Worm (Caenorhabditis elegans) whole organism, late embryonic: ENCODE results near the gene ZC155.2.

Experiments used
- C08G9.2 ChIP-seq: sonication (generic microtip); optimal IDR thresholded peaks from 2 replicates; lab custom pipeline; 2016; ENCODE audit warnings: mild to moderate bottlenecking, missing genetic modification characterization, moderate library complexity, missing compliant biosample characterization
- C38D4.7 ChIP-seq: fragments of 200-800 bp; sonication (Bioruptor generic); optimal IDR thresholded peaks from 2 replicates; lab custom pipeline; 2018; ENCODE audit warnings: mild to moderate bottlenecking, missing genetic modification characterization, moderate library complexity, missing compliant biosample characterization
- F13H6.1 ChIP-seq: sonication (generic microtip); optimal IDR thresholded peaks from 2 replicates; lab custom pipeline; 2016; ENCODE audit warnings: missing genetic modification characterization, missing compliant biosample characterization
- Y22D7AL.16 ChIP-seq: sonication (generic microtip); optimal IDR thresholded peaks from 2 replicates; lab custom pipeline; 2016; ENCODE audit warnings: missing genetic modification characterization, missing compliant biosample characterization
- ahr-1 ChIP-seq: sonication (generic microtip); optimal IDR thresholded peaks from 2 replicates; lab custom pipeline; 2016; ENCODE audit warnings: missing genetic modification characterization, missing compliant biosample characterization
- ceh-14 ChIP-seq: sonication (generic microtip); optimal IDR thresholded peaks from 2 replicates; lab custom pipeline; 2016; ENCODE audit warnings: missing genotype, missing genetic modification characterization, missing compliant biosample characterization
- ceh-18 ChIP-seq: sonication (generic microtip); optimal IDR thresholded peaks from 2 replicates; lab custom pipeline; 2016; ENCODE audit warnings: missing genetic modification characterization, missing compliant biosample characterization
- ceh-2 ChIP-seq: sonication (generic microtip); optimal IDR thresholded peaks from 2 replicates; lab custom pipeline; 2016; ENCODE audit warnings: missing genotype, missing genetic modification characterization, missing compliant biosample characterization
- ceh-22 ChIP-seq: sonication (generic microtip); optimal IDR thresholded peaks from 2 replicates; lab custom pipeline; 2017; ENCODE audit warnings: missing biosample characterization, missing genetic modification characterization
- ceh-30 ChIP-seq: fragments of 150-350 bp; optimal IDR thresholded peaks from 2 replicates; lab custom pipeline; 2014; ENCODE audit warnings: missing biosample characterization, missing genetic modification characterization
- ceh-31 ChIP-seq: sonication (generic microtip); optimal IDR thresholded peaks from 2 replicates; lab custom pipeline; 2016; ENCODE audit warnings: missing genetic modification characterization, missing compliant biosample characterization
- ceh-6 ChIP-seq: fragments of 200-800 bp; sonication (Bioruptor generic); optimal IDR thresholded peaks from 2 replicates; lab custom pipeline; 2018; ENCODE audit warnings: mild to moderate bottlenecking, missing genetic modification characterization, missing compliant biosample characterization
- ceh-9 ChIP-seq: sonication (generic microtip); optimal IDR thresholded peaks from 2 replicates; lab custom pipeline; 2016; ENCODE audit warnings: mild to moderate bottlenecking, missing genetic modification characterization, inconsistent platforms, missing compliant biosample characterization
- che-1 ChIP-seq: sonication (generic microtip); optimal IDR thresholded peaks from 2 replicates; lab custom pipeline; 2016; ENCODE audit warnings: mild to moderate bottlenecking, missing genetic modification characterization, missing compliant biosample characterization
- dve-1 ChIP-seq: sonication (generic microtip); optimal IDR thresholded peaks from 2 replicates; lab custom pipeline; 2017; ENCODE audit warnings: antibody characterized with exemption, mild to moderate bottlenecking, missing genetic modification characterization, missing compliant biosample characterization
- eyg-1 ChIP-seq: sonication (generic microtip); optimal IDR thresholded peaks from 2 replicates; lab custom pipeline; 2016; ENCODE audit warnings: missing genotype, missing genetic modification characterization, missing compliant biosample characterization
- fkh-10 ChIP-seq: fragments of 150-350 bp; optimal IDR thresholded peaks from 2 replicates; lab custom pipeline; 2014; ENCODE audit warnings: missing biosample characterization, missing genetic modification reagents, missing genetic modification characterization
- fkh-6 ChIP-seq: sonication (generic microtip); optimal IDR thresholded peaks from 2 replicates; lab custom pipeline; 2016; ENCODE audit warnings: missing genetic modification characterization, missing compliant biosample characterization
- gmeb-2 ChIP-seq: sonication (generic microtip); optimal IDR thresholded peaks from 2 replicates; lab custom pipeline; 2016; ENCODE audit warnings: missing genetic modification characterization, inconsistent platforms, missing compliant biosample characterization
- hlh-15 ChIP-seq: sonication (generic microtip); optimal IDR thresholded peaks from 2 replicates; lab custom pipeline; 2016; ENCODE audit warnings: missing genetic modification characterization, missing compliant biosample characterization
- hlh-30 ChIP-seq: sonication (generic microtip); optimal IDR thresholded peaks from 2 replicates; lab custom pipeline; 2017; ENCODE audit warnings: antibody characterized with exemption, missing genetic modification characterization, missing compliant biosample characterization; ENCODE audit not compliant: insufficient read depth
- hlh-8 ChIP-seq: sonication (generic microtip); optimal IDR thresholded peaks from 2 replicates; lab custom pipeline; 2016; ENCODE audit warnings: missing genotype, missing genetic modification characterization, missing compliant biosample characterization
- lin-11 ChIP-seq: fragments of 200-800 bp; sonication (Bioruptor generic); optimal IDR thresholded peaks from 2 replicates; lab custom pipeline; 2018; ENCODE audit warnings: mild to moderate bottlenecking, missing genetic modification characterization, missing compliant biosample characterization
- madf-2 ChIP-seq: sonication (generic microtip); optimal IDR thresholded peaks from 2 replicates; lab custom pipeline; 2017; ENCODE audit warnings: missing genetic modification characterization, missing compliant biosample characterization
- mec-3 ChIP-seq: sonication (generic microtip); optimal IDR thresholded peaks from 2 replicates; lab custom pipeline; 2016; ENCODE audit warnings: borderline replicate concordance, missing genetic modification characterization, missing compliant biosample characterization
- nfya-1 ChIP-seq: sonication (generic microtip); optimal IDR thresholded peaks from 2 replicates; lab custom pipeline; 2017; ENCODE audit warnings: missing genetic modification characterization, mild to moderate bottlenecking, missing compliant biosample characterization, antibody characterized with exemption, moderate library complexity
- nhr-11 ChIP-seq: fragments of 150-350 bp; optimal IDR thresholded peaks from 2 replicates; lab custom pipeline; 2014; ENCODE audit warnings: missing biosample characterization, missing genetic modification characterization
- nhr-232 ChIP-seq: sonication (generic microtip); optimal IDR thresholded peaks from 2 replicates; lab custom pipeline; 2016; ENCODE audit warnings: missing genetic modification characterization, missing compliant biosample characterization
- npax-4 ChIP-seq: sonication (generic microtip); optimal IDR thresholded peaks from 2 replicates; lab custom pipeline; 2016; ENCODE audit warnings: missing genetic modification characterization, missing compliant biosample characterization
- odd-2 ChIP-seq: sonication (generic microtip); optimal IDR thresholded peaks from 2 replicates; lab custom pipeline; 2017; ENCODE audit warnings: antibody characterized with exemption, mild to moderate bottlenecking, missing genetic modification characterization, missing compliant biosample characterization
- pag-3 ChIP-seq: sonication (generic microtip); optimal IDR thresholded peaks from 2 replicates; lab custom pipeline; 2016; ENCODE audit warnings: missing compliant biosample characterization, missing genetic modification characterization, borderline replicate concordance
- pax-1 ChIP-seq: fragments of 150-350 bp; optimal IDR thresholded peaks from 2 replicates; lab custom pipeline; 2014; ENCODE audit warnings: missing biosample characterization, missing genetic modification characterization
- pha-4 ChIP-seq: fragments of 150-350 bp; optimal IDR thresholded peaks from 2 replicates; lab custom pipeline; 2018; ENCODE audit warnings: missing biosample characterization, missing genetic modification reagents, missing genetic modification characterization
- pqm-1 ChIP-seq: sonication (generic microtip); optimal IDR thresholded peaks from 2 replicates; lab custom pipeline; 2016; ENCODE audit warnings: missing genetic modification characterization, missing compliant biosample characterization
- pros-1 ChIP-seq: fragments of 150-350 bp; optimal IDR thresholded peaks from 2 replicates; lab custom pipeline; 2014; ENCODE audit warnings: missing biosample characterization, missing genetic modification reagents, missing genetic modification characterization
- ref-2 ChIP-seq: sonication (generic microtip); optimal IDR thresholded peaks from 2 replicates; lab custom pipeline; 2016; ENCODE audit warnings: missing genetic modification characterization, missing compliant biosample characterization
- sdc-2 ChIP-seq: sonication (generic microtip); optimal IDR thresholded peaks from 2 replicates; lab custom pipeline; 2016; ENCODE audit warnings: missing genotype, missing genetic modification characterization, missing compliant biosample characterization
- sox-4 ChIP-seq: sonication (generic microtip); optimal IDR thresholded peaks from 2 replicates; lab custom pipeline; 2017; ENCODE audit warnings: mild to moderate bottlenecking, missing genetic modification characterization, inconsistent platforms, missing compliant biosample characterization
- tbx-2 ChIP-seq: sonication (generic microtip); optimal IDR thresholded peaks from 2 replicates; lab custom pipeline; 2016; ENCODE audit warnings: missing genetic modification characterization, missing compliant biosample characterization
- unc-3 ChIP-seq, 2 experiments: fragments of 200-800 bp in 1 of 2; sonication (Bioruptor generic) in 1 of 2; sonication (generic microtip) in 1 of 2; conservative IDR thresholded peaks in 1 of 2; optimal IDR thresholded peaks in 1 of 2; 2 replicates each; pipeline versions ENCODE4 v1.3.6 to Lab custom; 2016 to 2022; ENCODE audit warnings: missing compliant biosample characterization in 2 of 2, missing genetic modification characterization in 2 of 2, missing genetic modification reagents in 1 of 2
- unc-42 ChIP-seq: sonication (generic microtip); optimal IDR thresholded peaks from 2 replicates; lab custom pipeline; 2016; ENCODE audit warnings: missing genotype, missing genetic modification characterization, missing compliant biosample characterization
- unc-55 ChIP-seq: sonication (generic microtip); optimal IDR thresholded peaks from 2 replicates; lab custom pipeline; 2017; ENCODE audit warnings: missing biosample characterization, missing genetic modification reagents, missing genetic modification characterization
- ztf-16 ChIP-seq: sonication (generic microtip); optimal IDR thresholded peaks from 2 replicates; lab custom pipeline; 2017; ENCODE audit warnings: missing genetic modification characterization, missing compliant biosample characterization

ZC155.2 gene

ce11 chrIII:5217511-5217910 lies 1.3 kb upstream of the ZC155.2 start, which contains the start of gene cutl-19:
TSS of gene cutl-19 (minus strand) at chrIII:5217611.
- TF ChIP-seq pax-1 (tag; lab: Kevin White, UChicago) (no peak), pqm-1 (tag; lab: Kevin White, UChicago) (no peak), Y22D7AL.16 (tag; lab: Kevin White, UChicago) (no peak), C38D4.7 (GFP tag; lab: Kevin White, UChicago) (no peak), eyg-1 (tag; lab: Kevin White, UChicago) (no peak), hlh-15 (no peak), fkh-10 (GFP tag; lab: Kevin White, UChicago) (no peak), ztf-16 (tag; lab: Kevin White, UChicago) (no peak), nhr-11 (tag; lab: Kevin White, UChicago) (no peak)

ce11 chrIII:5221820-5222219 lies 3.0 kb downstream of the ZC155.2 start:
- TF ChIP-seq che-1 (no peak), unc-3 (GFP tag; conservative IDR thresholded peaks at IDR 0.05; lab: Robert Waterston, UW) (no peak), unc-3 (tag; optimal IDR thresholded peaks at IDR 0.05; lab: Kevin White, UChicago) (no peak), ahr-1 (tag; lab: Kevin White, UChicago) (no peak), ref-2 (tag; lab: Kevin White, UChicago) (no peak), lin-11 (tag; lab: Kevin White, UChicago) (no peak), sox-4 (no peak), pha-4 (tag; lab: Kevin White, UChicago) (no peak), pqm-1 (tag; lab: Kevin White, UChicago) (no peak), ceh-14 (no peak), ceh-22 (no peak), nhr-232 (no peak), fkh-6 (tag; lab: Kevin White, UChicago) (no peak), tbx-2 (tag; lab: Kevin White, UChicago) (no peak), ceh-9 (tag; lab: Kevin White, UChicago) (no peak), ceh-2 (tag; lab: Kevin White, UChicago) (no peak)

- TF ChIP-seq C08G9.2 (tag; lab: Kevin White, UChicago) (no peak), ceh-22 (no peak), ceh-31 (tag; lab: Kevin White, UChicago) (no peak), C38D4.7 (GFP tag; lab: Kevin White, UChicago) (no peak), ref-2 (tag; lab: Kevin White, UChicago) (no peak), hlh-8 (no peak), pag-3 (tag; lab: Kevin White, UChicago) (no peak), gmeb-2 (tag; lab: Kevin White, UChicago) (no peak), madf-2 (no peak), ceh-30 (tag; lab: Kevin White, UChicago) (no peak), unc-42 (tag; lab: Kevin White, UChicago) (no peak)
- TF ChIP-seq, all 69 proteins: peak for 0
Observed at ce11 chrIII:5222777-5223176, 4.0 kb downstream of the ZC155.2 start.

- TF ChIP-seq ceh-18 (tag; lab: Kevin White, UChicago): peak; percentile 12
- TF ChIP-seq ceh-6 (GFP tag; lab: Kevin White, UChicago): no peak
- TF ChIP-seq, all 69 proteins: peak for 1
Observed at ce11 chrIII:5224908-5225307, 6.1 kb downstream of the ZC155.2 start.

- no peak for TF ChIP-seq npax-4 (tag; lab: Kevin White, UChicago)
- no peak for TF ChIP-seq unc-42 (tag; lab: Kevin White, UChicago)
- no peak for TF ChIP-seq mec-3
- no peak for TF ChIP-seq ahr-1 (tag; lab: Kevin White, UChicago)
- no peak for TF ChIP-seq odd-2 (tag; lab: Kevin White, UChicago)
- no peak for TF ChIP-seq sdc-2 (tag; lab: Kevin White, UChicago)
- TF ChIP-seq madf-2: no peak
- no peak for TF ChIP-seq tbx-2 (tag; lab: Kevin White, UChicago)
- TF ChIP-seq pros-1: no peak
- no peak for TF ChIP-seq lin-11 (tag; lab: Kevin White, UChicago)
- no peak for TF ChIP-seq Y22D7AL.16 (tag; lab: Kevin White, UChicago)
- no peak for TF ChIP-seq hlh-30 (tag; lab: Kevin White, UChicago)
- no peak for TF ChIP-seq dve-1 (tag; lab: Kevin White, UChicago)
- no peak for TF ChIP-seq F13H6.1 (tag; lab: Kevin White, UChicago)
- no peak for TF ChIP-seq unc-55 (GFP tag; lab: Kevin White, UChicago)
- no peak for TF ChIP-seq nfya-1 (tag; lab: Kevin White, UChicago)
- TF ChIP-seq pag-3 (tag; lab: Kevin White, UChicago): no peak
- no peak for TF ChIP-seq fkh-6 (tag; lab: Kevin White, UChicago)
- no peak for TF ChIP-seq ceh-6 (GFP tag; lab: Kevin White, UChicago)
- TF ChIP-seq eyg-1 (tag; lab: Kevin White, UChicago): no peak
Observed at ce11 chrIII:5225321-5225720, 6.5 kb downstream of the ZC155.2 start, which contains the start of gene nex-1. TSS of gene nex-1 (plus strand) at chrIII:5225621.
